Fruit fly (Drosophila melanogaster) whole organism, embryonic: Measurements from ENCODE around the gene Cubn.
A peak's percentile ranks its signal among the peaks of the same experiment; 100 is the strongest.

ENCODE experiments used
- BEAF-32 ChIP-seq: fragments of 200-800 bp; sonication (Bioruptor generic); optimal IDR thresholded peaks from 3 replicates; lab custom pipeline; 2017; ENCODE audit warnings: missing biosample characterization, missing genetic modification characterization, mild to moderate bottlenecking, moderate library complexity, missing genetic modification reagents
- CG11247 ChIP-seq: fragments of 200-800 bp; sonication (Bioruptor generic); IDR thresholded peaks from 2 replicates; pipeline ENCODE4 v1.3.6; 2022; ENCODE audit warnings: missing biosample characterization, missing genetic modification characterization
- CG12219 ChIP-seq: fragments of 200-800 bp; sonication (Bioruptor generic); optimal IDR thresholded peaks from 3 replicates; lab custom pipeline; 2018; ENCODE audit warnings: missing biosample characterization, mild to moderate bottlenecking, missing genetic modification characterization
- CG13287 ChIP-seq: fragments of 200-800 bp; sonication (Bioruptor generic); IDR thresholded peaks from 2 replicates; pipeline ENCODE4 v1.3.6; 2022; ENCODE audit warnings: missing biosample characterization, missing genetic modification characterization; ENCODE audit not compliant: partially characterized antibody
- CG13624 ChIP-seq: fragments of 200-800 bp; sonication (Bioruptor generic); optimal IDR thresholded peaks from 2 replicates; lab custom pipeline; 2016; ENCODE audit warnings: missing biosample characterization, missing genetic modification characterization
- CG17359 ChIP-seq: fragments of 200-800 bp; sonication (Bioruptor generic); optimal IDR thresholded peaks from 3 replicates; lab custom pipeline; 2018; ENCODE audit warnings: missing biosample characterization, mild to moderate bottlenecking, missing genetic modification characterization, moderate library complexity
- CG18262 ChIP-seq: fragments of 200-800 bp; optimal IDR thresholded peaks from 3 replicates; lab custom pipeline; 2019; ENCODE audit warnings: missing biosample characterization, mild to moderate bottlenecking, missing genetic modification characterization, moderate library complexity
- CG18599 ChIP-seq: fragments of 200-800 bp; sonication (Bioruptor generic); optimal IDR thresholded peaks from 3 replicates; lab custom pipeline; 2017; ENCODE audit warnings: missing biosample characterization, missing genetic modification characterization, mild to moderate bottlenecking, moderate library complexity, missing genetic modification reagents
- CG2116 ChIP-seq: fragments of 200-800 bp; sonication (Bioruptor generic); optimal IDR thresholded peaks from 3 replicates; lab custom pipeline; 2018; ENCODE audit warnings: missing biosample characterization, mild to moderate bottlenecking, missing genetic modification characterization
- CG32532 ChIP-seq: fragments of 200-800 bp; sonication (Bioruptor generic); IDR thresholded peaks from 2 replicates; pipeline ENCODE4 v1.3.6; 2022; ENCODE audit warnings: missing biosample characterization, missing genetic modification characterization
- CG3847 ChIP-seq: fragments of 200-800 bp; sonication (Bioruptor generic); IDR thresholded peaks from 2 replicates; pipeline ENCODE4 v1.3.6; 2022; ENCODE audit warnings: missing biosample characterization, missing genetic modification characterization
- CG4282 ChIP-seq: fragments of 200-800 bp; sonication (Bioruptor generic); optimal IDR thresholded peaks from 2 replicates; lab custom pipeline; 2016; ENCODE audit warnings: missing biosample characterization, missing genetic modification characterization
- CG4617 ChIP-seq: fragments of 200-800 bp; sonication (Bioruptor generic); optimal IDR thresholded peaks from 3 replicates; lab custom pipeline; 2016; ENCODE audit warnings: missing biosample characterization, missing genetic modification characterization, borderline replicate concordance
- CG6254 ChIP-seq: fragments of 200-800 bp; sonication (Bioruptor generic); optimal IDR thresholded peaks from 3 replicates; lab custom pipeline; 2017; ENCODE audit warnings: mild to moderate bottlenecking, missing biosample characterization, missing genetic modification reagents, missing genetic modification characterization
- CG8290 ChIP-seq, 3 experiments: fragments of 200-800 bp; sonication (Bioruptor generic); optimal IDR thresholded peaks; 2 replicates each; lab custom pipeline; 2016 to 2019; ENCODE audit warnings: missing biosample characterization in 3 of 3, missing genetic modification characterization in 3 of 3, mild to moderate bottlenecking in 2 of 3, moderate library complexity in 1 of 3
- CG8388 ChIP-seq: fragments of 200-800 bp; sonication (Bioruptor generic); optimal IDR thresholded peaks from 2 replicates; lab custom pipeline; 2019; ENCODE audit warnings: missing biosample characterization, mild to moderate bottlenecking, missing genetic modification characterization, moderate library complexity
- CG8924 ChIP-seq: fragments of 200-800 bp; optimal IDR thresholded peaks from 3 replicates; lab custom pipeline; 2019; ENCODE audit warnings: missing biosample characterization, mild to moderate bottlenecking, missing genetic modification characterization, moderate library complexity
- CG9797 ChIP-seq: fragments of 200-800 bp; sonication (Bioruptor generic); optimal IDR thresholded peaks from 3 replicates; lab custom pipeline; 2018; ENCODE audit warnings: missing biosample characterization, mild to moderate bottlenecking, missing genetic modification characterization
- Doc3 ChIP-seq: fragments of 200-800 bp; sonication (Bioruptor generic); IDR thresholded peaks from 3 replicates; pipeline ENCODE4 v1.3.6; 2022; ENCODE audit warnings: missing biosample characterization, missing genetic modification characterization; ENCODE audit not compliant: partially characterized antibody
- Dp ChIP-seq: fragments of 200-800 bp; sonication (Bioruptor generic); optimal IDR thresholded peaks from 2 replicates; lab custom pipeline; 2018; ENCODE audit warnings: missing biosample characterization, mild to moderate bottlenecking, missing genetic modification characterization, moderate library complexity
- Dref ChIP-seq: fragments of 200-800 bp; sonication (Bioruptor generic); IDR thresholded peaks from 2 replicates; pipeline ENCODE4 v1.3.6; 2022; ENCODE audit warnings: missing biosample characterization, missing genetic modification characterization
- E2f2 ChIP-seq: fragments of 200-800 bp; sonication (Bioruptor generic); IDR thresholded peaks from 2 replicates; pipeline ENCODE4 v1.3.6; 2022; ENCODE audit warnings: missing biosample characterization, missing genetic modification characterization
- Fer1 ChIP-seq: fragments of 200-800 bp; sonication (Bioruptor generic); optimal IDR thresholded peaks from 2 replicates; lab custom pipeline; 2017; ENCODE audit warnings: missing biosample characterization, mild to moderate bottlenecking, missing genetic modification characterization
- Gsc ChIP-seq: fragments of 200-800 bp; sonication (Bioruptor generic); IDR thresholded peaks from 2 replicates; pipeline ENCODE4 v1.3.6; 2022; ENCODE audit warnings: missing biosample characterization, missing genetic modification characterization
- MESR4 ChIP-seq: fragments of 200-800 bp; sonication (Bioruptor generic); optimal IDR thresholded peaks from 2 replicates; lab custom pipeline; 2018; ENCODE audit warnings: missing biosample characterization, mild to moderate bottlenecking, missing genetic modification characterization, moderate library complexity
- Myb ChIP-seq: fragments of 200-800 bp; sonication (Bioruptor generic); optimal IDR thresholded peaks from 2 replicates; lab custom pipeline; 2016; ENCODE audit warnings: missing biosample characterization, missing genetic modification characterization
- Scr ChIP-seq: fragments of 200-800 bp; sonication (Bioruptor generic); IDR thresholded peaks from 2 replicates; pipeline ENCODE4 v1.3.6; 2022; ENCODE audit warnings: missing biosample characterization, missing genetic modification characterization; ENCODE audit not compliant: partially characterized antibody
- amos ChIP-seq: fragments of 200-800 bp; sonication (Bioruptor generic); IDR thresholded peaks from 2 replicates; pipeline ENCODE4 v1.3.6; 2022; ENCODE audit warnings: missing biosample characterization, missing genetic modification characterization; ENCODE audit not compliant: partially characterized antibody
- cato ChIP-seq: fragments of 200-800 bp; sonication (Bioruptor generic); optimal IDR thresholded peaks from 2 replicates; lab custom pipeline; 2016; ENCODE audit warnings: missing biosample characterization, missing genetic modification characterization, borderline replicate concordance
- chinmo ChIP-seq: fragments of 200-800 bp; sonication (Bioruptor generic); IDR thresholded peaks from 4 replicates; pipeline ENCODE4 v1.3.6; 2022; ENCODE audit warnings: missing biosample characterization, missing genetic modification characterization; ENCODE audit not compliant: partially characterized antibody
- ci ChIP-seq: fragments of 200-800 bp; sonication (Bioruptor generic); IDR thresholded peaks from 3 replicates; pipeline ENCODE4 v1.3.6; 2022; ENCODE audit warnings: missing biosample characterization, missing genetic modification characterization
- corto ChIP-seq: fragments of 200-800 bp; sonication (Bioruptor generic); optimal IDR thresholded peaks from 2 replicates; lab custom pipeline; 2016; ENCODE audit warnings: missing biosample characterization, mild to moderate bottlenecking, missing genetic modification characterization, moderate library complexity
- crp ChIP-seq, 2 experiments: fragments of 200-800 bp; sonication (Bioruptor generic); optimal IDR thresholded peaks; 2 replicates in 1 of 2; 3 replicates in 1 of 2; lab custom pipeline; 2017; ENCODE audit warnings: missing biosample characterization in 2 of 2, missing genetic modification characterization in 2 of 2, mild to moderate bottlenecking in 1 of 2, moderate library complexity in 1 of 2
- disco-r ChIP-seq: fragments of 200-800 bp; sonication (Bioruptor generic); optimal IDR thresholded peaks from 2 replicates; lab custom pipeline; 2016; ENCODE audit warnings: missing biosample characterization, missing genetic modification characterization
- dm ChIP-seq: fragments of 200-800 bp; sonication (Bioruptor generic); optimal IDR thresholded peaks from 3 replicates; lab custom pipeline; 2016; ENCODE audit warnings: missing biosample characterization, missing genetic modification characterization
- eyg ChIP-seq: fragments of 200-800 bp; sonication (Bioruptor generic); optimal IDR thresholded peaks from 3 replicates; lab custom pipeline; 2016; ENCODE audit warnings: missing biosample characterization, missing genetic modification characterization
- insv ChIP-seq, 2 experiments: fragments of 200-800 bp; sonication (Bioruptor generic); optimal IDR thresholded peaks; 3 replicates each; lab custom pipeline; 2016 to 2018; ENCODE audit warnings: missing biosample characterization in 2 of 2, missing genetic modification characterization in 2 of 2
- ken ChIP-seq: fragments of 200-800 bp; sonication (Bioruptor generic); IDR thresholded peaks from 3 replicates; pipeline ENCODE4 v1.3.6; 2022; ENCODE audit warnings: missing biosample characterization, missing genetic modification characterization
- phol ChIP-seq: fragments of 200-800 bp; sonication (Bioruptor generic); optimal IDR thresholded peaks from 3 replicates; lab custom pipeline; 2018; ENCODE audit warnings: missing biosample characterization, mild to moderate bottlenecking, missing genetic modification characterization, moderate library complexity
- prd ChIP-seq, 3 experiments: fragments of >200 bp in 2 of 3; fragments of 200-800 bp in 1 of 3; sonication (Bioruptor generic) in 1 of 3; optimal IDR thresholded peaks in 2 of 3; IDR thresholded peaks in 1 of 3; 2 replicates in 2 of 3; 3 replicates in 1 of 3; pipeline versions ENCODE4 v1.3.6 to Lab custom; 2017 to 2022; ENCODE audit warnings: missing biosample characterization in 1 of 3, missing genetic modification characterization in 1 of 3
- pzg ChIP-seq: fragments of 200-800 bp; sonication (Bioruptor generic); optimal IDR thresholded peaks from 3 replicates; lab custom pipeline; 2018; ENCODE audit warnings: missing biosample characterization, mild to moderate bottlenecking, missing genetic modification characterization, moderate library complexity
- seq ChIP-seq: fragments of 200-800 bp; sonication (Bioruptor generic); IDR thresholded peaks from 2 replicates; pipeline ENCODE4 v1.3.6; 2022; ENCODE audit warnings: missing biosample characterization, missing genetic modification characterization
- sug ChIP-seq: fragments of 200-800 bp; optimal IDR thresholded peaks from 2 replicates; lab custom pipeline; 2019; ENCODE audit warnings: missing biosample characterization, mild to moderate bottlenecking, missing genetic modification characterization, moderate library complexity
- unc-4 ChIP-seq: fragments of 200-800 bp; sonication (Bioruptor generic); IDR thresholded peaks from 2 replicates; pipeline ENCODE4 v1.3.6; 2022; ENCODE audit warnings: missing biosample characterization, missing genetic modification characterization; ENCODE audit not compliant: partially characterized antibody
- vnd ChIP-seq: fragments of 200-800 bp; sonication (Bioruptor generic); IDR thresholded peaks from 3 replicates; pipeline ENCODE4 v1.3.6; 2022; ENCODE audit warnings: missing biosample characterization, missing genetic modification characterization; ENCODE audit not compliant: partially characterized antibody
- zen2 ChIP-seq: fragments of 200-800 bp; sonication (Bioruptor generic); IDR thresholded peaks from 3 replicates; pipeline ENCODE4 v1.3.6; 2022; ENCODE audit warnings: missing biosample characterization, missing genetic modification characterization; ENCODE audit not compliant: partially characterized antibody

The Cubn gene

dm6 chrX:9608727-9609419, 37.8 kb upstream of the Cubn start, which contains the start of the genes LysRS and Hecw (continued):
- TF ChIP-seq CG13287 (peak; percentile 31; the same call in 1 of the 2 replicates), zen2 (GFP tag; lab: Robert Waterston, UW) (0 out of 3 replicates have a peak, but pooled peaks have one; percentile 18), CG3847 (GFP tag; lab: Robert Waterston, UW) (peak; percentile 49), eyg (no peak), insv (GFP tag; optimal IDR thresholded peaks at IDR 0.05; lab: Kevin White, UChicago) (peak in 1 of 2 experiments; percentile 13), CG6254 (GFP tag; lab: Kevin White, UChicago) (no peak), pzg (GFP tag; lab: Kevin White, UChicago) (peak; percentile 74), BEAF-32 (GFP tag; lab: Kevin White, UChicago) (peak; percentile 63), phol (tag; lab: Kevin White, UChicago) (peak; percentile 36), Dref (GFP tag; lab: Robert Waterston, UW) (peak; percentile 52), Gsc (GFP tag; lab: Robert Waterston, UW) (no peak), corto (GFP tag; lab: Kevin White, UChicago) (no peak), CG4617 (GFP tag; lab: Kevin White, UChicago) (peak; percentile 85), CG8388 (GFP tag; lab: Kevin White, UChicago) (no peak), cato (GFP tag; lab: Kevin White, UChicago) (no peak), CG11247 (GFP tag; lab: Robert Waterston, UW) (no peak), CG2116 (peak; percentile 37), unc-4 (GFP tag; lab: Robert Waterston, UW) (0 out of 2 replicates have a peak, but pooled peaks have one; percentile 28), CG13624 (GFP tag; lab: Kevin White, UChicago) (peak; percentile 13), CG18262 (tag; lab: Kevin White, UChicago) (no peak), chinmo (GFP tag; lab: Robert Waterston, UW) (0 out of 4 replicates have a peak, but pooled peaks have one; percentile 67), seq (no peak), Scr (peak; percentile 41; the same call in 1 of the 2 replicates), sug (tag; lab: Kevin White, UChicago) (peak; percentile 42), CG8924 (tag; lab: Kevin White, UChicago) (no peak), CG4282 (peak; percentile 12), amos (GFP tag; lab: Robert Waterston, UW) (peak; percentile 49; the same call in 1 of the 2 replicates), crp (GFP tag; optimal IDR thresholded peaks at IDR 0.05; lab: Kevin White, UChicago) (peak in 1 of 2 experiments; percentile 42), Dp (GFP tag; lab: Kevin White, UChicago) (peak; percentile 63), CG8290 (GFP tag; optimal IDR thresholded peaks at IDR 0.05; lab: Kevin White, UChicago) (peak; percentile 27), CG8290 (tag; optimal IDR thresholded peaks at IDR 0.05; lab: Kevin White, UChicago) (no peak), CG17359 (tag; lab: Kevin White, UChicago) (peak; percentile 82), CG12219 (GFP tag; lab: Kevin White, UChicago) (no peak), Myb (peak; percentile 58), dm (GFP tag; lab: Kevin White, UChicago) (peak; percentile 72), CG32532 (no peak), ci (GFP tag; lab: Robert Waterston, UW) (peak; percentile 25; the same call in 1 of the 3 replicates), vnd (GFP tag; lab: Robert Waterston, UW) (no peak), Fer1 (GFP tag; lab: Kevin White, UChicago) (no peak), ken (GFP tag; lab: Robert Waterston, UW) (no peak), disco-r (GFP tag; lab: Kevin White, UChicago) (no peak), E2f2 (GFP tag; lab: Robert Waterston, UW) (peak; percentile 70), prd (optimal IDR thresholded peaks at IDR 0.05; lab: Kevin White, UChicago) (no peak), prd (GFP tag; IDR thresholded peaks at IDR 0.05; lab: Robert Waterston, UW) (no peak), CG18599 (GFP tag; lab: Kevin White, UChicago) (no peak), CG9797 (GFP tag; lab: Kevin White, UChicago) (peak; percentile 84), MESR4 (GFP tag; lab: Kevin White, UChicago) (peak; percentile 83), Doc3 (GFP tag; lab: Robert Waterston, UW) (0 out of 3 replicates have a peak, but pooled peaks have one; percentile 16)
